Fruit fly (Drosophila melanogaster) Kc167 (cell line): ENCODE measurements around the gene mats.

ENCODE experiments used
- Sin3A ChIP-seq: fragments of >200 bp; optimal IDR thresholded peaks from 2 replicates; lab custom pipeline; 2018; ENCODE audit warnings: missing external identifiers
- psq ChIP-seq: fragments of >200 bp; optimal IDR thresholded peaks from 2 replicates; lab custom pipeline; 2017; ENCODE audit warnings: missing external identifiers

- TF ChIP-seq psq (lab: Kevin White, UChicago) = no peak
- TF ChIP-seq Sin3A (lab: Kevin White, UChicago) = no peak
These were observed 15.3 kb upstream of the mats start, which contains the start of gene CG13855 for dm6 chr3R:22405639-22406038.
